Worm (Caenorhabditis elegans) whole organism, L3 larva: ENCODE data around the gene Y23B4A.1.

ENCODE experiments used
- R02D3.7 ChIP-seq: fragments of 150-350 bp; optimal IDR thresholded peaks from 2 replicates; lab custom pipeline; 2014; ENCODE audit warnings: missing biosample characterization, missing genetic modification characterization
- jun-1 ChIP-seq: fragments of 150-350 bp; optimal IDR thresholded peaks from 2 replicates; lab custom pipeline; 2014; ENCODE audit warnings: missing biosample characterization, missing genetic modification reagents, missing genetic modification characterization
- pqm-1 ChIP-seq: fragments of 150-350 bp; optimal IDR thresholded peaks from 2 replicates; lab custom pipeline; 2017; ENCODE audit warnings: missing biosample characterization, missing genetic modification characterization, inconsistent platforms

ce11 chrX:5885565-5885964 lies 31.6 kb downstream of the Y23B4A.1 start, which contains the start of gene flp-7:
- no peak for TF ChIP-seq jun-1
- TF ChIP-seq pqm-1 (tag; lab: Kevin White, UChicago): no peak
- no peak for TF ChIP-seq R02D3.7
